Fruit fly (Drosophila melanogaster) Kc167 (cell line): ENCODE data around the gene CG14000.

Experiments used
- Myc ChIP-seq: fragments of >200 bp; optimal IDR thresholded peaks from 2 replicates; lab custom pipeline; 2017; ENCODE audit warnings: missing external identifiers
- Sin3A ChIP-seq: fragments of >200 bp; optimal IDR thresholded peaks from 2 replicates; lab custom pipeline; 2018; ENCODE audit warnings: missing external identifiers
- psq ChIP-seq: fragments of >200 bp; optimal IDR thresholded peaks from 2 replicates; lab custom pipeline; 2017; ENCODE audit warnings: missing external identifiers
- ttk ChIP-seq: sonication (Bioruptor generic); optimal IDR thresholded peaks from 2 replicates; lab custom pipeline; 2017; ENCODE audit warnings: missing external identifiers

DNA sequence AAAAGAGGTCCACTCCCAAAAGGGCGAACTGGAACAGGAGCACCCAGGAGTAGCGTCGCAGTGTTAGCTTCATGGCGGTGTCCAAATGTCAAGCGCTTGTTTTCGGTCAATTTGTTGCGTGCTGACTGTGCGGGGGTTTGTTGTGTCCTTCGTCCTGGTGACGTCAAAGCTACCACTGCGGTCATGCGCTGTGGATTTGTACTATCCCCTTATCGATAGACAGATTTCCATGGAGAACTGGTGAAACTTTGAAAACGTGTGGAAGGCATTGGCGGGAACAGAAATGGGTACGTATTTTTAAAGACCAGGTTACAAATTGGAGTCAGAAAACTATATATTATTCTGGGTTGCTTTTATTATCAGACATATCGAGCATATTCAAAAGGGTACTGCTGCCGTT lies 46.1 kb upstream of the CG14000 start, which contains the start of gene CG13999:
- TF ChIP-seq psq (lab: Kevin White, UChicago) (no peak), ttk (lab: Kevin White, UChicago) (no peak), Myc (lab: Kevin White, UChicago) (no peak), Sin3A (lab: Kevin White, UChicago) (no peak)
